Worm (Caenorhabditis elegans): ENCODE data around the gene clec-254.

DNA sequence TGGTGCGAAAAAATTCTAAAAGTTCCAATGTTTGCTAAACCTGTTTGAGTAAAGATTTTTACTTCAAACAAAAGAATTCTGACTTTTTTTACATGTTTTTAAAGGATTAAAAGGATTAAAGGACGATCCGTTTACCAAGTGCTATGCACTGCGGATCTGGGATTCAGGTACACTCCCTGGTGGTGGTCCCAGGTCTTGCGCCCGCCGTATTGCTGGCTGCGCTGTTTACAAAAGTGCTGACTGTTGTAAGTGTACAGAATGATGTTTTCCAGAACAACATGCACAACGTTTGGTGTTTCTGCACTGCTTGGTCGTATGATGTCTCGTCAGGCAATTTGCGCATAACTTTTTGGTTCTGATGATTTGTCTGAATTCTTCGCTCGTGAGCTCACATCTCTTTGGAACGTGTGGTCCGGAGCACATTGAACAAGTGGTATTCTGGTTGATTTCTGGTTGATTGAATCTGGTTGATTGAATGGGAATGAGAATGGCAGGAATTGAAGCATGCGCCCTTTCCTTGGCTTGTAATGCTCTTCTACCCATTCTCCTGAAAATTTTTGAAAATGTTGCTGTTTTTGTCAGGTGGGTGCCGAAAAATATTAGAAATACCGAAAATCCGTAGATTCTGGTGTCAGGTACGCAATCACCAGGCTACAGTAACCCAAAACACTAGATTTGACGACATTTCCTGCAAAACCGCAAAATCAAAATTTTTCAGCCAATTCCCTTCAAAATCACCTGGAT is 48.7 kb downstream of the clec-254 start:
- TF ChIP-seq pha-4 (tag; optimal IDR thresholded peaks at IDR 0.05) (no peak), flh-1 (GFP tag; optimal IDR thresholded peaks at IDR 0.05) (no peak), blmp-1 (tag; optimal IDR thresholded peaks at IDR 0.05) (no peak), snpc-4 (tag; optimal IDR thresholded peaks at IDR 0.05) (no peak), bed-3 (GFP tag; optimal IDR thresholded peaks at IDR 0.05) (no peak), unc-39 (tag; optimal IDR thresholded peaks at IDR 0.05) (no peak), ces-1 (GFP tag; optimal IDR thresholded peaks at IDR 0.05) (no peak), lin-13 (tag; optimal IDR thresholded peaks at IDR 0.05) (no peak), nhr-237 (tag; optimal IDR thresholded peaks at IDR 0.05) (no peak)

Data from whole organism, mixed stage, embryonic.